Worm (Caenorhabditis elegans) whole organism, L1 larva: Measurements from ENCODE around the gene C18E9.2.

Experiments
- C04F5.9 ChIP-seq: sonication (generic microtip); optimal IDR thresholded peaks from 2 replicates; lab custom pipeline; 2016; ENCODE audit warnings: missing genetic modification characterization, missing compliant biosample characterization
- aha-1 ChIP-seq: fragments of 150-350 bp; optimal IDR thresholded peaks from 2 replicates; lab custom pipeline; 2014; ENCODE audit warnings: missing biosample characterization, missing genetic modification characterization
- aly-2 ChIP-seq: fragments of 150-350 bp; optimal IDR thresholded peaks from 2 replicates; lab custom pipeline; 2014; ENCODE audit warnings: missing biosample characterization, missing genetic modification characterization
- ama-1 ChIP-seq: fragments of 150-350 bp; optimal IDR thresholded peaks from 2 replicates; lab custom pipeline; 2014
- blmp-1 ChIP-seq: fragments of 150-350 bp; optimal IDR thresholded peaks from 2 replicates; lab custom pipeline; 2014; ENCODE audit warnings: missing biosample characterization, missing genetic modification characterization
- ceh-88 ChIP-seq: fragments of 200-800 bp; sonication (Bioruptor generic); IDR thresholded peaks from 2 replicates; pipeline ENCODE4 v1.3.6; 2022; ENCODE audit warnings: missing genetic modification characterization, missing compliant biosample characterization
- ces-1 ChIP-seq: fragments of 150-350 bp; optimal IDR thresholded peaks from 2 replicates; lab custom pipeline; 2014; ENCODE audit warnings: missing biosample characterization, missing genetic modification reagents, missing genetic modification characterization
- dsc-1 ChIP-seq: sonication (generic microtip); optimal IDR thresholded peaks from 2 replicates; lab custom pipeline; 2016; ENCODE audit warnings: mild to moderate bottlenecking, missing genetic modification characterization, missing compliant biosample characterization
- efl-1 ChIP-seq, 4 experiments: fragments of 150-350 bp; optimal IDR thresholded peaks in 3 of 4; peaks in 1 of 4; 1 replicate in 1 of 4; 2 replicates in 3 of 4; lab custom pipeline; 2014; ENCODE audit warnings: missing biosample characterization in 2 of 4, missing genetic modification characterization in 2 of 4, missing genetic modification reagents in 2 of 4
- egl-13 ChIP-seq: sonication (generic microtip); optimal IDR thresholded peaks from 2 replicates; lab custom pipeline; 2016; ENCODE audit warnings: missing genotype, missing genetic modification reagents, missing genetic modification characterization, missing compliant biosample characterization
- elt-2 ChIP-seq: sonication (generic microtip); optimal IDR thresholded peaks from 2 replicates; lab custom pipeline; 2016; ENCODE audit warnings: missing genetic modification characterization, mild to moderate bottlenecking, inconsistent platforms, missing compliant biosample characterization, missing genetic modification reagents
- elt-3 ChIP-seq, 6 experiments: fragments of 150-350 bp in 1 of 6; sonication (generic microtip); optimal IDR thresholded peaks; 2 replicates each; lab custom pipeline; 2017 to 2018; ENCODE audit warnings: missing biosample characterization in 6 of 6, missing genetic modification characterization in 6 of 6, inconsistent platforms in 1 of 6
- ets-5 ChIP-seq: fragments of 200-800 bp; sonication (Bioruptor generic); IDR thresholded peaks from 2 replicates; pipeline ENCODE4 v1.3.6; 2022; ENCODE audit warnings: missing genetic modification characterization, missing compliant biosample characterization
- fkh-8 ChIP-seq: sonication (generic microtip); optimal IDR thresholded peaks from 2 replicates; lab custom pipeline; 2016; ENCODE audit warnings: mild to moderate bottlenecking, missing genetic modification characterization, missing compliant biosample characterization
- fos-1 ChIP-seq: fragments of 150-350 bp; optimal IDR thresholded peaks from 2 replicates; lab custom pipeline; 2014; ENCODE audit warnings: missing biosample characterization, missing genetic modification characterization
- grh-1 ChIP-seq: fragments of 200-800 bp; sonication (Bioruptor generic); IDR thresholded peaks from 2 replicates; pipeline ENCODE4 v1.3.6; 2022; ENCODE audit warnings: missing genetic modification reagents, missing genetic modification characterization, missing compliant biosample characterization
- hlh-4 ChIP-seq: sonication (generic microtip); optimal IDR thresholded peaks from 2 replicates; lab custom pipeline; 2016; ENCODE audit warnings: mild to moderate bottlenecking, missing genetic modification characterization, missing compliant biosample characterization
- hpl-2 ChIP-seq: fragments of 150-350 bp; optimal IDR thresholded peaks from 2 replicates; lab custom pipeline; 2014; ENCODE audit warnings: missing biosample characterization, missing genetic modification reagents, missing genetic modification characterization
- isw-1 ChIP-seq: fragments of 200-800 bp; sonication (Bioruptor generic); IDR thresholded peaks from 2 replicates; pipeline ENCODE4 v1.3.6; 2022; ENCODE audit warnings: missing genetic modification characterization, missing compliant biosample characterization
- lin-15B ChIP-seq: fragments of 150-350 bp; sonication (generic microtip); optimal IDR thresholded peaks from 3 replicates; lab custom pipeline; 2014; ENCODE audit warnings: missing biosample characterization, missing genetic modification characterization
- lin-39 ChIP-seq: fragments of 150-350 bp; optimal IDR thresholded peaks from 2 replicates; lab custom pipeline; 2014; ENCODE audit warnings: missing biosample characterization, missing genetic modification reagents, missing genetic modification characterization
- lir-3 ChIP-seq: sonication (generic microtip); optimal IDR thresholded peaks from 2 replicates; lab custom pipeline; 2016; ENCODE audit warnings: mild to moderate bottlenecking, missing genetic modification characterization, moderate library complexity, missing compliant biosample characterization; ENCODE audit not compliant: poor library complexity
- lsy-2 ChIP-seq, 2 experiments: fragments of 150-350 bp; optimal IDR thresholded peaks; 2 replicates each; lab custom pipeline; 2014; ENCODE audit warnings: missing biosample characterization in 2 of 2, missing genetic modification characterization in 2 of 2
- mep-1 ChIP-seq: fragments of 150-350 bp; optimal IDR thresholded peaks from 2 replicates; lab custom pipeline; 2014; ENCODE audit warnings: missing biosample characterization, missing genetic modification characterization
- nhr-20 ChIP-seq: sonication (generic microtip); optimal IDR thresholded peaks from 2 replicates; lab custom pipeline; 2016; ENCODE audit warnings: mild to moderate bottlenecking, missing genetic modification characterization, missing compliant biosample characterization
- nhr-47 ChIP-seq: sonication (generic microtip); optimal IDR thresholded peaks from 2 replicates; lab custom pipeline; 2016; ENCODE audit warnings: mild to moderate bottlenecking, missing genetic modification characterization, moderate library complexity, missing compliant biosample characterization
- nhr-71 ChIP-seq: sonication (generic microtip); optimal IDR thresholded peaks from 2 replicates; lab custom pipeline; 2016; ENCODE audit warnings: mild to moderate bottlenecking, missing genetic modification characterization, moderate library complexity, missing compliant biosample characterization
- nhr-76 ChIP-seq: sonication (generic microtip); optimal IDR thresholded peaks from 2 replicates; lab custom pipeline; 2017; ENCODE audit warnings: missing biosample characterization, missing genetic modification characterization
- nhr-85 ChIP-seq: sonication (generic microtip); peaks from one replicate; lab custom pipeline; 2016; ENCODE audit warnings: missing genetic modification characterization, inconsistent platforms, missing compliant biosample characterization
- nhr-90 ChIP-seq: sonication (generic microtip); optimal IDR thresholded peaks from 2 replicates; lab custom pipeline; 2016; ENCODE audit warnings: mild to moderate bottlenecking, missing genetic modification characterization, missing compliant biosample characterization; ENCODE audit not compliant: poor library complexity
- pag-3 ChIP-seq: sonication (generic microtip); optimal IDR thresholded peaks from 2 replicates; lab custom pipeline; 2017; ENCODE audit warnings: missing genetic modification characterization, mild to moderate bottlenecking, missing compliant biosample characterization, antibody characterized with exemption, borderline replicate concordance; ENCODE audit not compliant: insufficient read depth
- pax-3 ChIP-seq: fragments of 200-800 bp; sonication (Bioruptor generic); optimal IDR thresholded peaks from 2 replicates; lab custom pipeline; 2018; ENCODE audit warnings: mild to moderate bottlenecking, missing genetic modification characterization, moderate library complexity, missing compliant biosample characterization
- pqm-1 ChIP-seq: sonication (generic microtip); optimal IDR thresholded peaks from 3 replicates; lab custom pipeline; 2017; ENCODE audit warnings: missing biosample characterization, missing genetic modification characterization
- skn-1 ChIP-seq: fragments of 150-350 bp; optimal IDR thresholded peaks from 2 replicates; lab custom pipeline; 2014; ENCODE audit warnings: missing biosample characterization, missing genetic modification characterization
- snpc-4 ChIP-seq: fragments of 150-350 bp; optimal IDR thresholded peaks from 2 replicates; lab custom pipeline; 2014; ENCODE audit warnings: missing biosample characterization, missing genetic modification characterization
- sox-4 ChIP-seq: sonication (generic microtip); optimal IDR thresholded peaks from 2 replicates; lab custom pipeline; 2016; ENCODE audit warnings: missing genetic modification characterization, missing compliant biosample characterization
- sup-37 ChIP-seq: fragments of 200-800 bp; sonication (Bioruptor generic); optimal IDR thresholded peaks from 2 replicates; lab custom pipeline; 2018; ENCODE audit warnings: mild to moderate bottlenecking, missing genetic modification characterization, missing compliant biosample characterization
- swsn-7 ChIP-seq: sonication (generic microtip); optimal IDR thresholded peaks from 2 replicates; lab custom pipeline; 2016; ENCODE audit warnings: missing genetic modification characterization, missing compliant biosample characterization
- tbx-2 ChIP-seq: sonication (generic microtip); optimal IDR thresholded peaks from 2 replicates; lab custom pipeline; 2016; ENCODE audit warnings: missing genetic modification characterization, missing compliant biosample characterization
- tlp-1 ChIP-seq: fragments of 150-350 bp; optimal IDR thresholded peaks from 2 replicates; lab custom pipeline; 2014; ENCODE audit warnings: missing biosample characterization, missing genetic modification characterization
- unc-30 ChIP-seq: sonication (generic microtip); optimal IDR thresholded peaks from 2 replicates; lab custom pipeline; 2017; ENCODE audit warnings: missing biosample characterization, missing genetic modification characterization
- zag-1 ChIP-seq: fragments of 150-350 bp; optimal IDR thresholded peaks from 2 replicates; lab custom pipeline; 2014; ENCODE audit warnings: missing biosample characterization, missing genetic modification characterization
- zip-4 ChIP-seq: fragments of 200-800 bp; sonication (Bioruptor generic); optimal IDR thresholded peaks from 2 replicates; lab custom pipeline; 2018; ENCODE audit warnings: mild to moderate bottlenecking, missing genetic modification characterization, moderate library complexity, missing compliant biosample characterization

Gene C18E9.2

DNA sequence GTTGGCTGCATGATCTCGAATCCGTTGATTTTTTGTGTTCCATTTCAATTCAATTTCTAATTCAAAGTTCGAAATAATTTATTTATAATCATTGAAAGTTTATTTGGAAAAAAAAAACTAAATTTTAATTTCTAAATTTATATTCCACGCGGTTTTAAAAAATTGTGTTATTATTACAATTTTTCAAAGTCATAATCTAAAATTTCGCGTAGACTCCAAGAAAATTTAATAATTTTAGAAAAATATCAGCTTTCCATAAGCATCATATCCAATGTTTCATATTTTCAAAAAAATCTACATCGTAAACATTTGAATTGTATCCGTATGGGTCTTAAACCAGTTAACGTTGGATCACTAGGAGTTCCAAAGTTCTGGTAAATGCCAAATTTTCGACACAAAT is 35.5 kb downstream of the C18E9.2 start, which contains the start of gene F44G4.5:
Gene F44G4.5, minus strand, starts transcription at position 101 of the 400 bp plus-strand sequence.
- no peak for TF ChIP-seq grh-1
- no peak for TF ChIP-seq aha-1 (tag; lab: Kevin White, UChicago)
- no peak for TF ChIP-seq nhr-90 (tag; lab: Kevin White, UChicago)
- no peak for TF ChIP-seq mep-1
- no peak for TF ChIP-seq ets-5 (GFP tag; lab: Robert Waterston, UW)
- TF ChIP-seq ces-1 (GFP tag; lab: Kevin White, UChicago): no peak
- no peak for TF ChIP-seq isw-1 (GFP tag; lab: Robert Waterston, UW)

DNA sequence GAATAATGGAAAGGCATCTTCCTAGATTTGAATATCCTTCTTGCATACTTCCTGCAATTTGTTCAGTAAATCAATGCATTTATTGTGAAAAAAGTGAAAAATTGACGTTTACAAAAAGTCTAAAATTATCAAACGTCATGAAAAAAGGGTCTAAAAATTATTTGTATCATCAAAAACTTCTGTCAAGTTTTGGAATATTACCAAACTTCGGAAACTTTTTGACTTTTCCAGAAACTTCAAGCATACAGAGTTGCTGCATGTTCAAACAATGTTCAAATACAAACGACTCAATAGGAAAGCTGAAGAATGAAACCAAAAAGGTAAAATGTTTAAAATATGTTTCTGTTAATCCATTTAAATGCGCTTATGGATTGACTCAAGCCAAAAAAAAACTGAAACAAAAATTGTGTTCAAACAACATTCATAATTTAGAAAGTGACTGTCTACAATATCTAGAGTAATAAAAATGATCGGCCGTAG is 37.0 kb downstream of the C18E9.2 start, which contains the start of gene F44G4.6:
Gene F44G4.6, minus strand, starts transcription at position 51 of the 480 bp plus-strand sequence.
- TF ChIP-seq blmp-1 (tag; lab: Kevin White, UChicago) (no peak), nhr-20 (tag; lab: Kevin White, UChicago) (no peak), lir-3 (no peak), hpl-2 (no peak), pax-3 (tag; lab: Kevin White, UChicago) (no peak), efl-1 (optimal IDR thresholded peaks at IDR 0.05; lab: Kevin White, UChicago) (no peak), efl-1 (GFP tag; optimal IDR thresholded peaks at IDR 0.05 in 1 of 2; lab: Kevin White, UChicago) (peak in 1 of 2 experiments; percentile 28), skn-1 (tag; lab: Kevin White, UChicago) (no peak)

- TF ChIP-seq unc-30 (tag; lab: Kevin White, UChicago) (no peak), fkh-8 (peak; percentile 7)
These were observed 40.3 kb downstream of the C18E9.2 start, which contains the start of gene F44G4.7 for ce11 chrII:9005067-9005466. Gene F44G4.7 (minus strand): TSS chrII:9005167.

ce11 chrII:9007741-9008140 is 42.9 kb downstream of the C18E9.2 start:
- TF ChIP-seq ceh-88 (no peak), nhr-76 (no peak), C04F5.9 (tag; lab: Kevin White, UChicago) (no peak), zip-4 (GFP tag; lab: Kevin White, UChicago) (no peak), lin-39 (no peak), nhr-85 (tag; lab: Kevin White, UChicago) (no peak), swsn-7 (tag; lab: Kevin White, UChicago) (no peak), blmp-1 (tag; lab: Kevin White, UChicago) (no peak), hpl-2 (no peak), lin-15B (tag; lab: Kevin White, UChicago) (no peak), aly-2 (tag; lab: Kevin White, UChicago) (no peak), elt-3 (tag; optimal IDR thresholded peaks at IDR 0.05; lab: Kevin White, UChicago) (no peak), egl-13 (no peak), nhr-90 (tag; lab: Kevin White, UChicago) (no peak)
- TF ChIP-seq, all 84 proteins: peak for 0

- TF ChIP-seq tbx-2 (tag; lab: Kevin White, UChicago) (no peak), fkh-8 (peak; percentile 82), pax-3 (tag; lab: Kevin White, UChicago) (peak; percentile 67), blmp-1 (tag; lab: Kevin White, UChicago) (no peak), C04F5.9 (tag; lab: Kevin White, UChicago) (no peak), aha-1 (tag; lab: Kevin White, UChicago) (no peak), isw-1 (GFP tag; lab: Robert Waterston, UW) (no peak), egl-13 (no peak), pag-3 (tag; lab: Kevin White, UChicago) (no peak), lsy-2 (tag; optimal IDR thresholded peaks at IDR 0.05; lab: Kevin White, UChicago) (no peak), dsc-1 (peak; percentile 55), nhr-71 (tag; lab: Kevin White, UChicago) (peak; percentile 84), hlh-4 (tag; lab: Kevin White, UChicago) (no peak), tlp-1 (tag; lab: Kevin White, UChicago) (peak; percentile 52), snpc-4 (no peak), sup-37 (GFP tag; lab: Kevin White, UChicago) (no peak), sox-4 (tag; lab: Kevin White, UChicago) (peak; percentile 35), ama-1 (lab: Kevin White, UChicago) (no peak), fos-1 (tag; lab: Kevin White, UChicago) (no peak), elt-2 (tag; lab: Kevin White, UChicago) (peak; percentile 88), efl-1 (optimal IDR thresholded peaks at IDR 0.05; lab: Kevin White, UChicago) (no peak), efl-1 (GFP tag; optimal IDR thresholded peaks at IDR 0.05 in 1 of 2; lab: Kevin White, UChicago) (peak in 1 of 2 experiments; percentile 59), nhr-47 (tag; lab: Kevin White, UChicago) (peak; percentile 57), pqm-1 (tag; lab: Kevin White, UChicago) (peak; percentile 76), zag-1 (tag; lab: Kevin White, UChicago) (no peak)
These were observed 45.3 kb downstream of the C18E9.2 start for ce11 chrII:9009976-9010702.
